Fruit fly (Drosophila melanogaster) whole organism, adult: ENCODE results near the gene Lcp65Ac.

ENCODE experiments used
- CG7045 ChIP-seq: fragments of 200-800 bp; sonication (Bioruptor generic); optimal IDR thresholded peaks from 2 replicates; lab custom pipeline; 2017; ENCODE audit warnings: missing biosample characterization, mild to moderate bottlenecking, missing genetic modification characterization
- Clk ChIP-seq: fragments of 200-800 bp; sonication (Bioruptor generic); optimal IDR thresholded peaks from 2 replicates; lab custom pipeline; 2017; ENCODE audit warnings: missing biosample characterization, missing genetic modification characterization
- Hr96 ChIP-seq: fragments of 200-800 bp; sonication (Bioruptor generic); optimal IDR thresholded peaks from 2 replicates; lab custom pipeline; 2016; ENCODE audit warnings: missing biosample characterization, missing genetic modification characterization
- cnc ChIP-seq, 2 experiments: fragments of >200 bp; optimal IDR thresholded peaks; 2 replicates each; lab custom pipeline; 2017

- TF ChIP-seq Clk (GFP tag; lab: Kevin White, UChicago) (no peak), Hr96 (no peak), CG7045 (GFP tag; lab: Kevin White, UChicago) (no peak), cnc (optimal IDR thresholded peaks at IDR 0.05; lab: Kevin White, UChicago) (no peak)
These were observed 33.8 kb upstream of the Lcp65Ac start for dm6 chr3L:6110673-6111449.
